Fruit fly (Drosophila melanogaster): ENCODE measurements around the gene Hyls1.
A peak's percentile ranks its signal among the peaks of the same experiment; 100 is the strongest.

The Hyls1 gene

dm6 chr2L:16352585-16353580 is at the start of gene Hyls1, which contains the start of the genes chif and CG4455:
Hyls1 (minus strand) TSS chr2L:16352628.
chif (minus strand) TSS chr2L:16352628.
CG4455 (plus strand) TSS chr2L:16352934.
- TF ChIP-seq Pif1B (GFP tag; optimal IDR thresholded peaks at IDR 0.05) (no peak), CG12605 (GFP tag; IDR thresholded peaks at IDR 0.05) (0 out of 2 replicates have a peak, but pooled peaks have one; percentile 8), CG8159 (tag; optimal IDR thresholded peaks at IDR 0.05) (peak; percentile 19), EcR (GFP tag; optimal IDR thresholded peaks at IDR 0.05) (peak; percentile 71), Snoo (tag; optimal IDR thresholded peaks at IDR 0.05) (peak; percentile 22), CG15710 (tag; optimal IDR thresholded peaks at IDR 0.05) (peak; percentile 25), Pif1A (GFP tag; optimal IDR thresholded peaks at IDR 0.05) (peak; percentile 9), CG4496 (GFP tag; IDR thresholded peaks at IDR 0.05) (no peak; the same call in 2 of the 3 replicates)

dm6 chr2L:16397517-16397916 is 45.1 kb upstream of the Hyls1 start:
- TF ChIP-seq fd96Ca (GFP tag; IDR thresholded peaks at IDR 0.05), result no peak
- TF ChIP-seq CG32121 (GFP tag; IDR thresholded peaks at IDR 0.05), result no peak
- no peak for TF ChIP-seq CG12605 (GFP tag; IDR thresholded peaks at IDR 0.05)
- no peak for TF ChIP-seq CG8159 (tag; optimal IDR thresholded peaks at IDR 0.05)
- TF ChIP-seq CG13204 (GFP tag; optimal IDR thresholded peaks at IDR 0.05), result no peak
- TF ChIP-seq Ets98B (GFP tag; IDR thresholded peaks at IDR 0.05), result no peak
- TF ChIP-seq rn (GFP tag; IDR thresholded peaks at IDR 0.05), result no peak
- no peak for TF ChIP-seq CG4496 (GFP tag; IDR thresholded peaks at IDR 0.05)

dm6 chr2L:16390803-16391202 is 38.4 kb upstream of the Hyls1 start:
- TF ChIP-seq fd96Ca (GFP tag; IDR thresholded peaks at IDR 0.05), result peak; percentile 29; the same call in 1 of the 3 replicates
- peak; percentile 51; the same call in 1 of the 3 replicates for TF ChIP-seq CG4496 (GFP tag; IDR thresholded peaks at IDR 0.05)
- no peak for TF ChIP-seq gl (tag; optimal IDR thresholded peaks at IDR 0.05)
- no peak for TF ChIP-seq CG17806 (tag; optimal IDR thresholded peaks at IDR 0.05)
- no peak for TF ChIP-seq CG10348 (GFP tag; IDR thresholded peaks at IDR 0.05)
- TF ChIP-seq CG12605 (GFP tag; IDR thresholded peaks at IDR 0.05), result no peak
- peak; percentile 23 for TF ChIP-seq CG8159 (tag; optimal IDR thresholded peaks at IDR 0.05)

- TF ChIP-seq CG13204 (GFP tag; optimal IDR thresholded peaks at IDR 0.05), result no peak
- TF ChIP-seq CG12605 (GFP tag; IDR thresholded peaks at IDR 0.05), result no peak
- TF ChIP-seq Pif1B (GFP tag; optimal IDR thresholded peaks at IDR 0.05), result no peak
- no peak for TF ChIP-seq CG4496 (GFP tag; IDR thresholded peaks at IDR 0.05)
- TF ChIP-seq Ets98B (GFP tag; IDR thresholded peaks at IDR 0.05), result no peak
- TF ChIP-seq D1 (tag; optimal IDR thresholded peaks at IDR 0.05), result no peak
- no peak for TF ChIP-seq CG8301 (tag; optimal IDR thresholded peaks at IDR 0.05)
- TF ChIP-seq CG32121 (GFP tag; IDR thresholded peaks at IDR 0.05), result no peak
- TF ChIP-seq Snoo (tag; optimal IDR thresholded peaks at IDR 0.05), result no peak
- TF ChIP-seq Pif1A (GFP tag; optimal IDR thresholded peaks at IDR 0.05), result no peak
- TF ChIP-seq CG14655 (GFP tag; optimal IDR thresholded peaks at IDR 0.05), result no peak
- TF ChIP-seq rn (GFP tag; IDR thresholded peaks at IDR 0.05), result no peak
- no peak for TF ChIP-seq CG17806 (tag; optimal IDR thresholded peaks at IDR 0.05)
Measured at dm6 chr2L:16380973-16381372, 28.5 kb upstream of the Hyls1 start.

- TF ChIP-seq CG14655 (GFP tag; optimal IDR thresholded peaks at IDR 0.05), result no peak
- no peak for TF ChIP-seq CG12605 (GFP tag; IDR thresholded peaks at IDR 0.05)
- TF ChIP-seq CG17806 (tag; optimal IDR thresholded peaks at IDR 0.05), result no peak
Measured at dm6 chr2L:16374691-16375090, 22.3 kb upstream of the Hyls1 start.

dm6 chr2L:16365603-16366002 is 13.2 kb upstream of the Hyls1 start, which contains the start of gene jhamt:
jhamt (plus strand) TSS chr2L:16365903.
- TF ChIP-seq CG34367 (tag; optimal IDR thresholded peaks at IDR 0.05) (no peak), CG8159 (tag; optimal IDR thresholded peaks at IDR 0.05) (no peak), CG15710 (tag; optimal IDR thresholded peaks at IDR 0.05) (no peak), Snoo (tag; optimal IDR thresholded peaks at IDR 0.05) (no peak), CG14655 (GFP tag; optimal IDR thresholded peaks at IDR 0.05) (no peak), CG13204 (GFP tag; optimal IDR thresholded peaks at IDR 0.05) (no peak), CG12605 (GFP tag; IDR thresholded peaks at IDR 0.05) (no peak), Pif1A (GFP tag; optimal IDR thresholded peaks at IDR 0.05) (no peak), Ets98B (GFP tag; IDR thresholded peaks at IDR 0.05) (no peak), CG17806 (tag; optimal IDR thresholded peaks at IDR 0.05) (no peak), Pif1B (GFP tag; optimal IDR thresholded peaks at IDR 0.05) (no peak), CG8301 (tag; optimal IDR thresholded peaks at IDR 0.05) (no peak)

dm6 chr2L:16357865-16358264 is 5.4 kb upstream of the Hyls1 start:
- TF ChIP-seq CG8159 (tag; optimal IDR thresholded peaks at IDR 0.05) (peak; percentile 39), CG34367 (tag; optimal IDR thresholded peaks at IDR 0.05) (no peak), CG15710 (tag; optimal IDR thresholded peaks at IDR 0.05) (peak; percentile 34)

Measured in whole organism, pupa.